Worm (Caenorhabditis elegans) whole organism, L2 larva: Measurements from ENCODE around the gene Y54H5A.2.

ENCODE experiments used
- R02D3.7 ChIP-seq: fragments of 150-350 bp; optimal IDR thresholded peaks from 2 replicates; lab custom pipeline; 2014; ENCODE audit warnings: missing biosample characterization, missing genetic modification characterization
- Y55F3AM.14 ChIP-seq: fragments of 200-800 bp; sonication (Bioruptor generic); optimal IDR thresholded peaks from 2 replicates; lab custom pipeline; 2018; ENCODE audit warnings: mild to moderate bottlenecking, missing genetic modification characterization, missing compliant biosample characterization
- ZK546.5 ChIP-seq: sonication (generic microtip); optimal IDR thresholded peaks from 2 replicates; lab custom pipeline; 2017; ENCODE audit warnings: missing biosample characterization, missing genetic modification characterization
- alr-1 ChIP-seq: fragments of 150-350 bp; optimal IDR thresholded peaks from 2 replicates; lab custom pipeline; 2014; ENCODE audit warnings: missing biosample characterization, missing genetic modification characterization
- ama-1 ChIP-seq: fragments of 150-350 bp; optimal IDR thresholded peaks from 2 replicates; lab custom pipeline; 2018; ENCODE audit warnings: inconsistent platforms
- blmp-1 ChIP-seq: sonication (generic microtip); optimal IDR thresholded peaks from 2 replicates; lab custom pipeline; 2017; ENCODE audit warnings: missing genetic modification characterization, mild to moderate bottlenecking, missing compliant biosample characterization, antibody characterized with exemption, moderate library complexity; ENCODE audit not compliant: insufficient read depth
- ceh-16 ChIP-seq: fragments of 150-350 bp; optimal IDR thresholded peaks from 2 replicates; lab custom pipeline; 2014; ENCODE audit warnings: missing biosample characterization, missing genetic modification characterization
- ceh-82 ChIP-seq: fragments of 150-350 bp; optimal IDR thresholded peaks from 2 replicates; lab custom pipeline; 2014; ENCODE audit warnings: missing biosample characterization, missing genetic modification characterization
- crh-2 ChIP-seq: sonication (generic microtip); optimal IDR thresholded peaks from 2 replicates; lab custom pipeline; 2017; ENCODE audit warnings: missing biosample characterization, missing genetic modification characterization
- dmd-4 ChIP-seq: sonication (generic microtip); optimal IDR thresholded peaks from 2 replicates; lab custom pipeline; 2017; ENCODE audit warnings: missing biosample characterization, missing genetic modification characterization
- egl-27 ChIP-seq: sonication (generic microtip); optimal IDR thresholded peaks from 3 replicates; lab custom pipeline; 2017; ENCODE audit warnings: missing biosample characterization, missing genetic modification reagents, missing genetic modification characterization
- elt-1 ChIP-seq: fragments of 150-350 bp; optimal IDR thresholded peaks from 2 replicates; lab custom pipeline; 2014; ENCODE audit warnings: missing biosample characterization, missing genetic modification characterization
- elt-3 ChIP-seq: sonication (generic microtip); optimal IDR thresholded peaks from 2 replicates; lab custom pipeline; 2017; ENCODE audit warnings: missing biosample characterization, missing genetic modification characterization
- fos-1 ChIP-seq: fragments of 150-350 bp; optimal IDR thresholded peaks from 2 replicates; lab custom pipeline; 2014; ENCODE audit warnings: missing biosample characterization, missing genetic modification characterization
- gmeb-1 ChIP-seq: fragments of 150-350 bp; optimal IDR thresholded peaks from 2 replicates; lab custom pipeline; 2014; ENCODE audit warnings: missing biosample characterization, missing genetic modification characterization
- lin-11 ChIP-seq: fragments of 150-350 bp; sonication (generic microtip); optimal IDR thresholded peaks from 2 replicates; lab custom pipeline; 2014; ENCODE audit warnings: missing biosample characterization, missing genetic modification characterization, inconsistent platforms, mixed read lengths
- lin-39 ChIP-seq: fragments of 150-350 bp; optimal IDR thresholded peaks from 2 replicates; lab custom pipeline; 2014; ENCODE audit warnings: missing biosample characterization, missing genetic modification reagents, missing genetic modification characterization
- lsy-2 ChIP-seq, 2 experiments: fragments of 150-350 bp in 1 of 2; sonication (generic microtip) in 1 of 2; optimal IDR thresholded peaks; 2 replicates each; lab custom pipeline; 2014 to 2017; ENCODE audit warnings: missing biosample characterization in 2 of 2, missing genetic modification characterization in 2 of 2
- mab-5 ChIP-seq: fragments of 150-350 bp; optimal IDR thresholded peaks from 2 replicates; lab custom pipeline; 2014; ENCODE audit warnings: missing biosample characterization, missing genetic modification characterization
- mbf-1 ChIP-seq: sonication (generic microtip); optimal IDR thresholded peaks from 2 replicates; lab custom pipeline; 2017; ENCODE audit warnings: missing biosample characterization, missing genetic modification characterization
- mdl-1 ChIP-seq, 2 experiments: fragments of 150-350 bp in 1 of 2; sonication (generic microtip) in 1 of 2; optimal IDR thresholded peaks; 2 replicates each; lab custom pipeline; 2017; ENCODE audit warnings: missing biosample characterization in 2 of 2, missing genetic modification characterization in 2 of 2
- nhr-10 ChIP-seq: sonication (generic microtip); optimal IDR thresholded peaks from 2 replicates; lab custom pipeline; 2017; ENCODE audit warnings: missing biosample characterization, missing genetic modification characterization
- nhr-11 ChIP-seq: fragments of 150-350 bp; optimal IDR thresholded peaks from 2 replicates; lab custom pipeline; 2014; ENCODE audit warnings: missing biosample characterization, missing genetic modification characterization
- nhr-12 ChIP-seq: fragments of 150-350 bp; optimal IDR thresholded peaks from 2 replicates; lab custom pipeline; 2014; ENCODE audit warnings: missing biosample characterization, missing genetic modification characterization
- nhr-129 ChIP-seq: fragments of 150-350 bp; optimal IDR thresholded peaks from 2 replicates; lab custom pipeline; 2014; ENCODE audit warnings: missing biosample characterization, missing genetic modification characterization
- nhr-21 ChIP-seq: fragments of 150-350 bp; optimal IDR thresholded peaks from 2 replicates; lab custom pipeline; 2014; ENCODE audit warnings: missing biosample characterization, missing genetic modification characterization
- nhr-23 ChIP-seq: fragments of 150-350 bp; optimal IDR thresholded peaks from 2 replicates; lab custom pipeline; 2014; ENCODE audit warnings: missing biosample characterization, missing genetic modification reagents, missing genetic modification characterization
- nhr-237 ChIP-seq: fragments of 150-350 bp; optimal IDR thresholded peaks from 2 replicates; lab custom pipeline; 2014; ENCODE audit warnings: missing biosample characterization, missing genetic modification characterization
- nhr-25 ChIP-seq: fragments of 150-350 bp; sonication (generic microtip); optimal IDR thresholded peaks from 3 replicates; lab custom pipeline; 2014; ENCODE audit warnings: missing biosample characterization, missing genetic modification characterization
- nhr-6 ChIP-seq: fragments of 150-350 bp; optimal IDR thresholded peaks from 2 replicates; lab custom pipeline; 2014; ENCODE audit warnings: missing biosample characterization, missing genetic modification characterization
- nhr-77 ChIP-seq: fragments of 150-350 bp; optimal IDR thresholded peaks from 2 replicates; lab custom pipeline; 2014; ENCODE audit warnings: missing biosample characterization, missing genetic modification characterization
- peb-1 ChIP-seq: fragments of 150-350 bp; optimal IDR thresholded peaks from 2 replicates; lab custom pipeline; 2014; ENCODE audit warnings: missing biosample characterization, missing genetic modification characterization
- sem-4 ChIP-seq: fragments of 150-350 bp; optimal IDR thresholded peaks from 2 replicates; lab custom pipeline; 2014; ENCODE audit warnings: missing biosample characterization, missing genetic modification reagents, missing genetic modification characterization
- skn-1 ChIP-seq: sonication (generic microtip); optimal IDR thresholded peaks from 2 replicates; lab custom pipeline; 2017; ENCODE audit warnings: missing biosample characterization, missing genetic modification characterization
- sma-3 ChIP-seq: sonication (generic microtip); optimal IDR thresholded peaks from 2 replicates; lab custom pipeline; 2016; ENCODE audit warnings: missing genetic modification reagents, missing genetic modification characterization, missing compliant biosample characterization
- sma-9 ChIP-seq, 2 experiments: fragments of 150-350 bp in 1 of 2; sonication (generic microtip) in 1 of 2; optimal IDR thresholded peaks; 2 replicates each; lab custom pipeline; 2014 to 2016; ENCODE audit warnings: missing genetic modification characterization in 2 of 2, mild to moderate bottlenecking in 1 of 2, missing biosample characterization in 1 of 2, missing compliant biosample characterization in 1 of 2, missing genetic modification reagents in 1 of 2, moderate library complexity in 1 of 2
- snpc-4 ChIP-seq: fragments of 150-350 bp; optimal IDR thresholded peaks from 2 replicates; lab custom pipeline; 2014; ENCODE audit warnings: missing biosample characterization, missing genetic modification characterization
- unc-39 ChIP-seq: fragments of 150-350 bp; optimal IDR thresholded peaks from 2 replicates; lab custom pipeline; 2014; ENCODE audit warnings: missing biosample characterization, missing genetic modification characterization
- unc-55 ChIP-seq: fragments of 150-350 bp; sonication (generic microtip); optimal IDR thresholded peaks from 3 replicates; lab custom pipeline; 2014; ENCODE audit warnings: missing biosample characterization, missing genetic modification reagents, missing genetic modification characterization
- unc-62 ChIP-seq: fragments of 150-350 bp; optimal IDR thresholded peaks from 2 replicates; lab custom pipeline; 2014; ENCODE audit warnings: missing biosample characterization, missing genetic modification reagents, missing genetic modification characterization
- zag-1 ChIP-seq: fragments of 150-350 bp; optimal IDR thresholded peaks from 2 replicates; lab custom pipeline; 2014; ENCODE audit warnings: missing biosample characterization, missing genetic modification characterization
- ztf-11 ChIP-seq: sonication (generic microtip); optimal IDR thresholded peaks from 2 replicates; lab custom pipeline; 2017; ENCODE audit warnings: missing biosample characterization, missing genetic modification characterization
- ztf-4 ChIP-seq: fragments of 150-350 bp; optimal IDR thresholded peaks from 2 replicates; lab custom pipeline; 2014; ENCODE audit warnings: missing biosample characterization, missing genetic modification characterization

The Y54H5A.2 gene

DNA sequence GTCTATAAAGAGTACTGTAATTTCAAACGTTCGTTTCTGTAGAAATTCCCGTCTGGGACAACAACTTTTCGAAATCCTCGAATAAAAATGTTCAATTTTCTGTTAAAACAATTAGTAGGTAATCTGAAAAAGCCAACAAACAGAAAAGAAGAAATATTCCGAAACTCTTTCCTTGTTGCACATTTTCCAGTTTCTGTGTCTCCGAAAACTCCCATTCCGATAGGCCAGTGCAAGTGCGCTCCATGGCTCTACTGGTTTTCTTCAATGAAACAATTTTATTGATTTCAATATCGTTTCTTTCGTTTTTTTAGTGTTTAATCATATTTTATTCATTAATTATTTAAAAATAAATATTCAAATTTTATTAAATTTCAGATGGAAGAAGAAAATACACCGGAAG, 46.8 kb downstream of the Y54H5A.2 start, which contains the start of gene F54D8.6 (continued):
- no peak for TF ChIP-seq nhr-77 (tag; lab: Kevin White, UChicago)
- no peak for TF ChIP-seq nhr-6
- no peak for TF ChIP-seq ceh-16 (tag; lab: Kevin White, UChicago)
- no peak for TF ChIP-seq mdl-1 (tag; optimal IDR thresholded peaks at IDR 0.05; lab: Kevin White, UChicago)
- TF ChIP-seq nhr-12 = no peak
- TF ChIP-seq nhr-21 (tag; lab: Kevin White, UChicago) = no peak
- TF ChIP-seq nhr-237 (tag; lab: Kevin White, UChicago) = no peak
- TF ChIP-seq egl-27 (tag; lab: Kevin White, UChicago) = no peak
- no peak for TF ChIP-seq ztf-11 (tag; lab: Kevin White, UChicago)
- peak in 1 of 2 experiments; percentile 69 for TF ChIP-seq lsy-2 (tag; optimal IDR thresholded peaks at IDR 0.05; lab: Kevin White, UChicago)
- TF ChIP-seq sma-3 (GFP tag; lab: Kevin White, UChicago) = peak; percentile 54
- TF ChIP-seq gmeb-1 (tag; lab: Kevin White, UChicago) = peak; percentile 40
- TF ChIP-seq ama-1 (lab: Kevin White, UChicago) = no peak
- TF ChIP-seq sma-9 (GFP tag; optimal IDR thresholded peaks at IDR 0.05; lab: Kevin White, UChicago) = peak; percentile 43
- TF ChIP-seq sma-9 (tag; optimal IDR thresholded peaks at IDR 0.05; lab: Kevin White, UChicago) = no peak
- TF ChIP-seq snpc-4 = no peak
- no peak for TF ChIP-seq nhr-11

DNA sequence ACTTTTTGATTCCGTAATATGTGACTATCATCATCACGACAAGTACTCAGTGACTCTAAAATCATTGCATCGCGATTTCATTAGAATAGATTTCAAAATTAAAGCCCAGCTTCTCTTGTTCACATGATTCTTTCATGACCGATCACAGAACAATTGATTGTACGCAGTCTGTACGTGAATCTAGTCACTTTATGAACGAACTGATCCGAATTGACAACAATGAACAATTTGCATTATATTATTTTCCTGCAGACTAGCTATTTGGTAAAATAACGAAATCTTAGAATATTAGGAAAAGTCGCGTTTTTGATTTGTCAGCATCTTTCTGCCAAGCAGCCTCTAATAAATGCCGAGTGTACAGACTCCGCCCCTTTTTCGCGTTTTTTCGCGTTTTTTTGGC, 49.9 kb downstream of the Y54H5A.2 start:
- TF ChIP-seq sem-4 (tag; lab: Kevin White, UChicago) (no peak), unc-55 (GFP tag; lab: Kevin White, UChicago) (no peak), nhr-77 (tag; lab: Kevin White, UChicago) (no peak), zag-1 (tag; lab: Kevin White, UChicago) (no peak), peb-1 (tag; lab: Kevin White, UChicago) (no peak), elt-1 (no peak), nhr-23 (tag; lab: Kevin White, UChicago) (no peak), lin-11 (tag; lab: Kevin White, UChicago) (no peak), ceh-16 (tag; lab: Kevin White, UChicago) (no peak), mbf-1 (tag; lab: Kevin White, UChicago) (no peak), blmp-1 (tag; lab: Kevin White, UChicago) (no peak), nhr-21 (tag; lab: Kevin White, UChicago) (no peak), unc-39 (no peak), nhr-11 (no peak)

DNA sequence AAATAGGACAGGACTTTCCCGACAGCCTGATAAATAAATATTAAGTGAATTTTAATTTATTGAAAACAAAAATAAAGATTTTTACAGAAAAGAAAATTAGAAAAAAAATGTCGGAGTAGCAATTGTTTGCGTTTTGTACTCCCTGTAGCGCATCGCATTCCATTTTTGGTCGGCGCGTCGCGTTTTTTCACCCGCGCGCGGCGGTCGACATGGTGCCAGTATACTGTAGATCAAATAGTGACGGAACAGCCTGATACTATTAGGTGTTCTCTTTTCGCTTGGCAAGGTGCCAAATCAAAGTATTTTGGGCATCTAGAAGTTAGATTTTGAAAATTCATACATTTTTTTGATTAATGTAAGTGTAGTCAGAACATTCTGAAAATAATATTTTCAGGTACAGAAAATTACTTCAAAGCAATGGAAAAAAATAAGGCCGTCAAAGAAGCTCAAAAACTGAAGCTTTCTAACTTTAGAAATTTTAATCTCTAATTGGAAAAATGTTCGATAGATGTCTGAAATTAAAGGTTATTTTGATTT, 50.6 kb downstream of the Y54H5A.2 start:
- TF ChIP-seq egl-27 (tag; lab: Kevin White, UChicago) (no peak), dmd-4 (tag; lab: Kevin White, UChicago) (no peak), nhr-11 (no peak), fos-1 (tag; lab: Kevin White, UChicago) (no peak), ceh-16 (tag; lab: Kevin White, UChicago) (no peak), ztf-11 (tag; lab: Kevin White, UChicago) (no peak)

DNA sequence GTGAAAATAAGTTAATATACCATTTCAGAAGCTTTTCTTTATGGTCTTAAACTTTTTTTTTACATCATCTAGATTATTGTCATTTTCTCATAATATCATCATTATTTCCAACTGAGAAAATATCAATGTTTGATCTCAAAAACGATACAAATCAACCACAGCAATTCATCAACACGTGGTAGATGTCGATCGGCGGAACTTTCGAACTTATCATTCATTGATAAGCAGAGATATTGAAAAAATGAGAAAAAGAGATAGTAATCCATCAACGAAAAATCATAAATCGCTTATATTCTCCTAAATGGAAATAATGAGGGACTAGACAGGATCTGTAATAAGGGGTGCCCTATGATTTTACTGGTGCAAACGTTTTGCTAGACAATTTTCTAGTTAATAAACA, 52.6 kb downstream of the Y54H5A.2 start:
- TF ChIP-seq ztf-4 (tag; lab: Kevin White, UChicago) (no peak), nhr-25 (tag; lab: Kevin White, UChicago) (no peak), fos-1 (tag; lab: Kevin White, UChicago) (peak; percentile 17), ztf-11 (tag; lab: Kevin White, UChicago) (no peak), unc-62 (GFP tag; lab: Kevin White, UChicago) (no peak), zag-1 (tag; lab: Kevin White, UChicago) (no peak), ceh-16 (tag; lab: Kevin White, UChicago) (no peak), nhr-77 (tag; lab: Kevin White, UChicago) (no peak), lin-11 (tag; lab: Kevin White, UChicago) (no peak), mab-5 (no peak), ZK546.5 (tag; lab: Kevin White, UChicago) (no peak), blmp-1 (tag; lab: Kevin White, UChicago) (peak; percentile 46), lin-39 (tag; lab: Kevin White, UChicago) (no peak), lsy-2 (tag; optimal IDR thresholded peaks at IDR 0.05; lab: Kevin White, UChicago) (peak in 1 of 2 experiments; percentile 1), nhr-12 (no peak), snpc-4 (no peak), nhr-237 (tag; lab: Kevin White, UChicago) (no peak), mbf-1 (tag; lab: Kevin White, UChicago) (no peak), unc-39 (no peak), nhr-11 (no peak), R02D3.7 (tag; lab: Kevin White, UChicago) (no peak), alr-1 (tag; lab: Kevin White, UChicago) (no peak), Y55F3AM.14 (GFP tag; lab: Kevin White, UChicago) (no peak), nhr-23 (tag; lab: Kevin White, UChicago) (no peak), elt-1 (no peak), skn-1 (no peak), nhr-21 (tag; lab: Kevin White, UChicago) (peak; percentile 82), sma-9 (GFP tag; optimal IDR thresholded peaks at IDR 0.05; lab: Kevin White, UChicago) (peak; percentile 94), sma-9 (tag; optimal IDR thresholded peaks at IDR 0.05; lab: Kevin White, UChicago) (no peak), nhr-10 (tag; lab: Kevin White, UChicago) (no peak), egl-27 (tag; lab: Kevin White, UChicago) (no peak), crh-2 (tag; lab: Kevin White, UChicago) (peak; percentile 5), nhr-6 (no peak), unc-55 (GFP tag; lab: Kevin White, UChicago) (no peak), dmd-4 (tag; lab: Kevin White, UChicago) (no peak), elt-3 (no peak), nhr-129 (tag; lab: Kevin White, UChicago) (no peak), ceh-82 (tag; lab: Kevin White, UChicago) (no peak)
